Fruit fly (Drosophila melanogaster) whole organism, embryonic: ENCODE measurements around the gene CG7430.
A peak's percentile ranks its signal among the peaks of the same experiment; 100 is the strongest.

Source experiments
- Abd-B ChIP-seq: fragments of 200-800 bp; sonication (Bioruptor generic); optimal IDR thresholded peaks from 2 replicates; lab custom pipeline; 2018; ENCODE audit warnings: missing biosample characterization, mild to moderate bottlenecking, missing genetic modification characterization, moderate library complexity
- Asciz ChIP-seq: fragments of 200-800 bp; sonication (Bioruptor generic); optimal IDR thresholded peaks from 2 replicates; lab custom pipeline; 2017; ENCODE audit warnings: missing biosample characterization, mild to moderate bottlenecking, missing genetic modification characterization, missing genetic modification reagents
- C15 ChIP-seq: fragments of 200-800 bp; sonication (Bioruptor generic); IDR thresholded peaks from 3 replicates; pipeline ENCODE4 v1.3.6; 2022; ENCODE audit warnings: missing biosample characterization, missing genetic modification characterization
- CG10959 ChIP-seq: fragments of 200-800 bp; sonication (Bioruptor generic); IDR thresholded peaks from 2 replicates; pipeline ENCODE4 v1.3.6; 2022; ENCODE audit warnings: missing biosample characterization, missing genetic modification characterization
- CG11456 ChIP-seq: fragments of 200-800 bp; sonication (Bioruptor generic); IDR thresholded peaks from 3 replicates; pipeline ENCODE4 v1.3.6; 2022; ENCODE audit warnings: missing biosample characterization, missing genetic modification characterization
- CG11695 ChIP-seq: fragments of 200-800 bp; sonication (Bioruptor generic); IDR thresholded peaks from 3 replicates; pipeline ENCODE4 v1.3.6; 2022; ENCODE audit warnings: missing biosample characterization, missing genetic modification characterization
- CG13624 ChIP-seq: fragments of 200-800 bp; sonication (Bioruptor generic); optimal IDR thresholded peaks from 2 replicates; lab custom pipeline; 2016; ENCODE audit warnings: missing biosample characterization, missing genetic modification characterization
- CG14050 ChIP-seq: fragments of 200-800 bp; sonication (Bioruptor generic); IDR thresholded peaks from 3 replicates; pipeline ENCODE4 v1.3.6; 2022; ENCODE audit warnings: missing biosample characterization, missing genetic modification characterization
- CG14965 ChIP-seq: fragments of 200-800 bp; sonication (Bioruptor generic); optimal IDR thresholded peaks from 2 replicates; lab custom pipeline; 2016; ENCODE audit warnings: missing biosample characterization, missing genetic modification characterization, borderline replicate concordance
- CG1647 ChIP-seq: fragments of 200-800 bp; sonication (Bioruptor generic); optimal IDR thresholded peaks from 3 replicates; lab custom pipeline; 2016; ENCODE audit warnings: missing biosample characterization, missing genetic modification characterization
- CG17186 ChIP-seq: fragments of 200-800 bp; sonication (Bioruptor generic); optimal IDR thresholded peaks from 3 replicates; lab custom pipeline; 2017; ENCODE audit warnings: missing biosample characterization, missing genetic modification reagents, missing genetic modification characterization
- CG17359 ChIP-seq: fragments of 200-800 bp; sonication (Bioruptor generic); optimal IDR thresholded peaks from 3 replicates; lab custom pipeline; 2018; ENCODE audit warnings: missing biosample characterization, mild to moderate bottlenecking, missing genetic modification characterization, moderate library complexity
- CG17802 ChIP-seq: fragments of 200-800 bp; sonication (Bioruptor generic); optimal IDR thresholded peaks from 2 replicates; lab custom pipeline; 2018; ENCODE audit warnings: missing biosample characterization, mild to moderate bottlenecking, missing genetic modification characterization, moderate library complexity
- CG2199 ChIP-seq: fragments of 200-800 bp; sonication (Bioruptor generic); IDR thresholded peaks from 3 replicates; pipeline ENCODE4 v1.3.6; 2022; ENCODE audit warnings: missing biosample characterization, missing genetic modification characterization
- CG31365 ChIP-seq: fragments of 200-800 bp; sonication (Bioruptor generic); optimal IDR thresholded peaks from 2 replicates; lab custom pipeline; 2018; ENCODE audit warnings: missing biosample characterization, mild to moderate bottlenecking, missing genetic modification characterization
- CG3281 ChIP-seq: fragments of 200-800 bp; sonication (Bioruptor generic); optimal IDR thresholded peaks from 3 replicates; lab custom pipeline; 2017; ENCODE audit warnings: missing biosample characterization, mild to moderate bottlenecking, missing genetic modification characterization
- CG4424 ChIP-seq: fragments of 200-800 bp; sonication (Bioruptor generic); optimal IDR thresholded peaks from 3 replicates; lab custom pipeline; 2016; ENCODE audit warnings: missing biosample characterization, missing genetic modification characterization
- CG4617 ChIP-seq: fragments of 200-800 bp; sonication (Bioruptor generic); optimal IDR thresholded peaks from 3 replicates; lab custom pipeline; 2016; ENCODE audit warnings: missing biosample characterization, missing genetic modification characterization, borderline replicate concordance
- CG6175 ChIP-seq: fragments of 200-800 bp; sonication (Bioruptor generic); IDR thresholded peaks from 3 replicates; pipeline ENCODE4 v1.3.6; 2022; ENCODE audit warnings: missing biosample characterization, missing genetic modification characterization
- CG6791 ChIP-seq: fragments of 200-800 bp; sonication (Bioruptor generic); IDR thresholded peaks from 3 replicates; pipeline ENCODE4 v1.3.6; 2022; ENCODE audit warnings: missing biosample characterization, missing genetic modification characterization; ENCODE audit not compliant: partially characterized antibody
- CG6813 ChIP-seq: fragments of 200-800 bp; sonication (Bioruptor generic); optimal IDR thresholded peaks from 2 replicates; lab custom pipeline; 2017; ENCODE audit warnings: missing biosample characterization, missing genetic modification characterization, mild to moderate bottlenecking, moderate library complexity, missing genetic modification reagents
- CG6854 ChIP-seq: fragments of 200-800 bp; sonication (Bioruptor generic); optimal IDR thresholded peaks from 3 replicates; lab custom pipeline; 2017; ENCODE audit warnings: missing biosample characterization, mild to moderate bottlenecking, missing genetic modification characterization
- CG7963 ChIP-seq: fragments of 200-800 bp; sonication (Bioruptor generic); IDR thresholded peaks from 3 replicates; pipeline ENCODE4 v1.3.6; 2022; ENCODE audit warnings: missing biosample characterization, missing genetic modification characterization; ENCODE audit not compliant: partially characterized antibody
- CG8388 ChIP-seq: fragments of 200-800 bp; sonication (Bioruptor generic); optimal IDR thresholded peaks from 2 replicates; lab custom pipeline; 2019; ENCODE audit warnings: missing biosample characterization, mild to moderate bottlenecking, missing genetic modification characterization, moderate library complexity
- CHES-1-like ChIP-seq: fragments of 200-800 bp; sonication (Bioruptor generic); optimal IDR thresholded peaks from 2 replicates; lab custom pipeline; 2016; ENCODE audit warnings: missing biosample characterization, missing genetic modification characterization
- Deaf1 ChIP-seq: fragments of 200-800 bp; optimal IDR thresholded peaks from 3 replicates; lab custom pipeline; 2019; ENCODE audit warnings: missing biosample characterization, mild to moderate bottlenecking, missing genetic modification characterization, moderate library complexity
- Hmr ChIP-seq: fragments of 200-800 bp; sonication (Bioruptor generic); optimal IDR thresholded peaks from 3 replicates; lab custom pipeline; 2017; ENCODE audit warnings: mild to moderate bottlenecking, missing biosample characterization, missing genetic modification reagents, missing genetic modification characterization
- NC2α ChIP-seq: fragments of 200-800 bp; sonication (Bioruptor generic); optimal IDR thresholded peaks from 2 replicates; lab custom pipeline; 2016; ENCODE audit warnings: missing biosample characterization, missing genetic modification characterization
- Neu2 ChIP-seq: fragments of 200-800 bp; sonication (Bioruptor generic); optimal IDR thresholded peaks from 3 replicates; lab custom pipeline; 2016; ENCODE audit warnings: missing biosample characterization, missing genetic modification characterization, borderline replicate concordance
- Nf-YB ChIP-seq: fragments of 200-800 bp; sonication (Bioruptor generic); optimal IDR thresholded peaks from 3 replicates; lab custom pipeline; 2019; ENCODE audit warnings: missing biosample characterization, mild to moderate bottlenecking, missing genetic modification characterization, moderate library complexity
- Sin3A ChIP-seq: fragments of >200 bp; optimal IDR thresholded peaks from 2 replicates; lab custom pipeline; 2018
- TFAM ChIP-seq: fragments of 200-800 bp; sonication (Bioruptor generic); optimal IDR thresholded peaks from 2 replicates; lab custom pipeline; 2017; ENCODE audit warnings: missing biosample characterization, missing genetic modification characterization, inconsistent platforms
- Taf1 ChIP-seq: fragments of 200-800 bp; sonication (Bioruptor generic); IDR thresholded peaks from 2 replicates; pipeline ENCODE4 v1.3.6; 2022; ENCODE audit warnings: missing biosample characterization, missing genetic modification characterization
- ase ChIP-seq: fragments of 200-800 bp; sonication (Bioruptor generic); IDR thresholded peaks from 3 replicates; pipeline ENCODE4 v1.3.6; 2022; ENCODE audit warnings: missing biosample characterization, missing genetic modification characterization
- bbx ChIP-seq: fragments of 200-800 bp; sonication (Bioruptor generic); IDR thresholded peaks from 2 replicates; pipeline ENCODE4 v1.3.6; 2022; ENCODE audit warnings: missing biosample characterization, missing genetic modification characterization; ENCODE audit not compliant: partially characterized antibody
- dmrt11E ChIP-seq: fragments of 200-800 bp; sonication (Bioruptor generic); optimal IDR thresholded peaks from 3 replicates; lab custom pipeline; 2018; ENCODE audit warnings: missing biosample characterization, mild to moderate bottlenecking, missing genetic modification characterization, moderate library complexity
- ems ChIP-seq: fragments of 200-800 bp; sonication (Bioruptor generic); optimal IDR thresholded peaks from 3 replicates; lab custom pipeline; 2016; ENCODE audit warnings: missing biosample characterization, missing genetic modification characterization
- exex ChIP-seq: fragments of 200-800 bp; sonication (Bioruptor generic); optimal IDR thresholded peaks from 4 replicates; lab custom pipeline; 2018; ENCODE audit warnings: missing biosample characterization, mild to moderate bottlenecking, missing genetic modification characterization, moderate library complexity
- gem ChIP-seq: fragments of 200-800 bp; sonication (Bioruptor generic); optimal IDR thresholded peaks from 2 replicates; lab custom pipeline; 2019; ENCODE audit warnings: missing biosample characterization, mild to moderate bottlenecking, missing genetic modification characterization, moderate library complexity
- grn ChIP-seq: fragments of 200-800 bp; sonication (Bioruptor generic); optimal IDR thresholded peaks from 3 replicates; lab custom pipeline; 2017; ENCODE audit warnings: missing biosample characterization, missing genetic modification characterization
- gro ChIP-seq: fragments of 200-800 bp; sonication (Bioruptor generic); optimal IDR thresholded peaks from 2 replicates; lab custom pipeline; 2016; ENCODE audit warnings: missing biosample characterization, missing genetic modification characterization
- knrl ChIP-seq: fragments of 200-800 bp; sonication (Bioruptor generic); IDR thresholded peaks from 3 replicates; pipeline ENCODE4 v1.3.6; 2022; ENCODE audit warnings: missing biosample characterization, missing genetic modification characterization; ENCODE audit not compliant: partially characterized antibody
- phol ChIP-seq: fragments of 200-800 bp; sonication (Bioruptor generic); optimal IDR thresholded peaks from 3 replicates; lab custom pipeline; 2018; ENCODE audit warnings: missing biosample characterization, mild to moderate bottlenecking, missing genetic modification characterization, moderate library complexity
- ro ChIP-seq: fragments of 200-800 bp; sonication (Bioruptor generic); IDR thresholded peaks from 2 replicates; pipeline ENCODE4 v1.3.6; 2022; ENCODE audit warnings: missing biosample characterization, missing genetic modification characterization
- tna ChIP-seq: fragments of 200-800 bp; sonication (Bioruptor generic); IDR thresholded peaks from 2 replicates; pipeline ENCODE4 v1.3.6; 2022; ENCODE audit warnings: missing biosample characterization, missing genetic modification characterization; ENCODE audit not compliant: partially characterized antibody
- trem ChIP-seq: fragments of 200-800 bp; optimal IDR thresholded peaks from 3 replicates; lab custom pipeline; 2019; ENCODE audit warnings: missing biosample characterization, mild to moderate bottlenecking, missing genetic modification characterization, moderate library complexity
- ttk ChIP-seq: fragments of 200-800 bp; sonication (Bioruptor generic); IDR thresholded peaks from 2 replicates; pipeline ENCODE4 v2.1.2; 2022; ENCODE audit warnings: missing biosample characterization, missing genetic modification characterization
- tx ChIP-seq: fragments of 200-800 bp; sonication (Bioruptor generic); optimal IDR thresholded peaks from 2 replicates; lab custom pipeline; 2016; ENCODE audit warnings: missing biosample characterization, missing genetic modification characterization

The CG7430 gene

dm6 chr3L:17856655-17857479, 10.2 kb downstream of the CG7430 start, which contains the start of gene CG5535 (continued):
- TF ChIP-seq CHES-1-like (GFP tag; lab: Kevin White, UChicago): no peak
- peak; percentile 71 for TF ChIP-seq CG6813 (GFP tag; lab: Kevin White, UChicago)
- TF ChIP-seq gem (tag; lab: Kevin White, UChicago): peak; percentile 90
- TF ChIP-seq Neu2 (GFP tag; lab: Kevin White, UChicago): no peak
- TF ChIP-seq CG17802: peak; percentile 8
- no peak for TF ChIP-seq grn (GFP tag; lab: Kevin White, UChicago)
- TF ChIP-seq CG8388: peak; percentile 81
- TF ChIP-seq CG1647 (GFP tag; lab: Kevin White, UChicago): peak; percentile 24
- peak; percentile 35; the same call in 1 of the 3 replicates for TF ChIP-seq CG6175 (GFP tag; lab: Robert Waterston, UW)
- TF ChIP-seq CG13624: peak; percentile 30
- peak; percentile 80 for TF ChIP-seq CG3281 (GFP tag; lab: Kevin White, UChicago)
- peak; percentile 24 for TF ChIP-seq exex (tag; lab: Kevin White, UChicago)
- no peak for TF ChIP-seq CG14965
- TF ChIP-seq CG6791 (GFP tag; lab: Robert Waterston, UW): peak; percentile 52; the same call in 1 of the 3 replicates
- TF ChIP-seq gro (GFP tag; lab: Kevin White, UChicago): peak; percentile 3
- no peak for TF ChIP-seq CG7963 (GFP tag; lab: Robert Waterston, UW)
- TF ChIP-seq CG4424 (GFP tag; lab: Kevin White, UChicago): peak; percentile 86
- TF ChIP-seq CG10959 (GFP tag; lab: Robert Waterston, UW): peak; percentile 49; the same call in 1 of the 2 replicates
- TF ChIP-seq C15 (GFP tag; lab: Robert Waterston, UW): 0 out of 3 replicates have a peak, but pooled peaks have one; percentile 6
- no peak for TF ChIP-seq CG17186 (GFP tag; lab: Kevin White, UChicago)
- TF ChIP-seq CG11695 (GFP tag; lab: Robert Waterston, UW): peak; percentile 44; the same call in 1 of the 3 replicates
- TF ChIP-seq ase (GFP tag; lab: Robert Waterston, UW): peak; percentile 53; the same call in 2 of the 3 replicates
- TF ChIP-seq tna (GFP tag; lab: Robert Waterston, UW): no peak
- peak; percentile 9 for TF ChIP-seq trem (tag; lab: Kevin White, UChicago)
- peak; percentile 63 for TF ChIP-seq CG6854 (GFP tag; lab: Kevin White, UChicago)
- TF ChIP-seq Taf1: peak; percentile 49
- TF ChIP-seq Abd-B (GFP tag; lab: Kevin White, UChicago): peak; percentile 75
- no peak for TF ChIP-seq tx (GFP tag; lab: Kevin White, UChicago)
- peak; percentile 59 for TF ChIP-seq CG17359
- TF ChIP-seq phol (tag; lab: Kevin White, UChicago): peak; percentile 84
- TF ChIP-seq Asciz (GFP tag; lab: Kevin White, UChicago): peak; percentile 69
- peak; percentile 43 for TF ChIP-seq CG31365
- peak; percentile 7 for TF ChIP-seq CG4617 (GFP tag; lab: Kevin White, UChicago)
- peak; percentile 81 for TF ChIP-seq Hmr (GFP tag; lab: Kevin White, UChicago)
- TF ChIP-seq CG14050 (GFP tag; lab: Robert Waterston, UW): peak; percentile 29; the same call in 2 of the 3 replicates
- peak; percentile 77 for TF ChIP-seq dmrt11E (tag; lab: Kevin White, UChicago)
- TF ChIP-seq Deaf1 (tag; lab: Kevin White, UChicago): peak; percentile 45
- TF ChIP-seq bbx: no peak
- TF ChIP-seq ems (GFP tag; lab: Kevin White, UChicago): peak; percentile 11
- TF ChIP-seq Nf-YB (GFP tag; lab: Kevin White, UChicago): peak; percentile 73
- no peak for TF ChIP-seq NC2α
- peak; percentile 54 for TF ChIP-seq ttk (GFP tag; lab: Robert Waterston, UW)
- TF ChIP-seq TFAM (GFP tag; lab: Kevin White, UChicago): no peak
- peak; percentile 77 for TF ChIP-seq CG11456 (GFP tag; lab: Robert Waterston, UW)
- peak; percentile 74 for TF ChIP-seq CG2199 (GFP tag; lab: Robert Waterston, UW)
- TF ChIP-seq Sin3A (lab: Kevin White, UChicago): no peak
- no peak; the same call in 1 of the 2 replicates for TF ChIP-seq ro (GFP tag; lab: Robert Waterston, UW)
- no peak for TF ChIP-seq knrl (GFP tag; lab: Robert Waterston, UW)
